Fruit fly (Drosophila melanogaster) whole organism, wandering third instar larva: ENCODE results near the gene RpL9.

Experiments
- CrebA ChIP-seq: fragments of 200-800 bp; sonication (Bioruptor generic); optimal IDR thresholded peaks from 2 replicates; lab custom pipeline; 2016; ENCODE audit warnings: missing biosample characterization, mild to moderate bottlenecking, missing genetic modification characterization, borderline replicate concordance
- Dfd ChIP-seq: fragments of >200 bp; optimal IDR thresholded peaks from 2 replicates; lab custom pipeline; 2017; ENCODE audit warnings: missing biosample characterization, missing genetic modification characterization
- N ChIP-seq: fragments of >200 bp; optimal IDR thresholded peaks from 2 replicates; lab custom pipeline; 2018; ENCODE audit warnings: missing biosample characterization, missing external identifiers, missing genetic modification characterization
- Vsx2 ChIP-seq: fragments of 200-300, 225-300 bp; sonication (Bioruptor generic); optimal IDR thresholded peaks from 2 replicates; lab custom pipeline; 2018; ENCODE audit warnings: missing biosample characterization, missing genetic modification characterization; ENCODE audit not compliant: partially characterized antibody
- brk ChIP-seq: fragments of 200-800 bp; sonication (Bioruptor generic); optimal IDR thresholded peaks from 2 replicates; lab custom pipeline; 2016; ENCODE audit warnings: missing biosample characterization, mild to moderate bottlenecking, missing genetic modification characterization
- dsf ChIP-seq: sonication (Bioruptor generic); optimal IDR thresholded peaks from 2 replicates; lab custom pipeline; 2016; ENCODE audit warnings: missing biosample characterization, missing genetic modification characterization, borderline replicate concordance
- fru ChIP-seq: fragments of 200-800 bp; sonication (Bioruptor generic); optimal IDR thresholded peaks from 3 replicates; lab custom pipeline; 2016; ENCODE audit warnings: missing biosample characterization, mild to moderate bottlenecking, missing genetic modification characterization
- h ChIP-seq: fragments of 200-800 bp; sonication (Bioruptor generic); optimal IDR thresholded peaks from 3 replicates; lab custom pipeline; 2016; ENCODE audit warnings: missing biosample characterization, mild to moderate bottlenecking, missing genetic modification characterization
- jim ChIP-seq: fragments of 175-275, 200-325 bp; sonication (Bioruptor generic); optimal IDR thresholded peaks from 2 replicates; lab custom pipeline; 2016; ENCODE audit warnings: missing biosample characterization, mild to moderate bottlenecking, missing genetic modification characterization
- pan ChIP-seq: fragments of >200 bp; optimal IDR thresholded peaks from 2 replicates; lab custom pipeline; 2017
- psq ChIP-seq: fragments of 200-800 bp; sonication (Bioruptor generic); optimal IDR thresholded peaks from 3 replicates; lab custom pipeline; 2017; ENCODE audit warnings: missing biosample characterization, mild to moderate bottlenecking, missing genetic modification characterization, moderate library complexity
- usp ChIP-seq: fragments of >200 bp; optimal IDR thresholded peaks from 2 replicates; lab custom pipeline; 2017; ENCODE audit warnings: missing biosample characterization, missing genetic modification characterization

DNA sequence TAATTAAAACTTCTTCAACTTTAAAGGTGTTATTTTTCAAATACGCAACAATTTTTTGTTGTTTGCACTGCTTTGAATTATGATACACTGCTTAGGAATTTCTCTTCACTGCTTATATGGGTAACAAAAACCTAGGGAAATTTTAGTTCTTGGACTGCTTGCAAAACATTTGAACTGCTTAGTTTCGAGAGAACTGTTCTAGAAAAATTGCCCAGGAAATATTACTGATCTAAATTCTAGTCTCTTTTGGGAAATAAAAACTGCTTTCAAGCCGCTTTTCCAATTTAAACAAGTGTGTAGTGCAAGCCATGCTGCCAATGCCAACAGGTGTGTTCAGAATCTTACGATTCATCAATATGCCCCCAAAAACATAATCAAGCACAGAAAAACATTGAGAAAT lies 39.5 kb downstream of the RpL9 start:
- no peak for TF ChIP-seq usp (GFP tag; lab: Kevin White, UChicago)
- no peak for TF ChIP-seq psq (GFP tag; lab: Kevin White, UChicago)
- no peak for TF ChIP-seq Dfd
- no peak for TF ChIP-seq h (GFP tag; lab: Kevin White, UChicago)
- no peak for TF ChIP-seq Vsx2 (GFP tag; lab: Kevin White, UChicago)
- TF ChIP-seq fru (GFP tag; lab: Kevin White, UChicago) = no peak
- no peak for TF ChIP-seq brk (GFP tag; lab: Kevin White, UChicago)
- TF ChIP-seq pan (lab: Kevin White, UChicago) = no peak
- TF ChIP-seq jim = no peak
- no peak for TF ChIP-seq dsf (GFP tag; lab: Kevin White, UChicago)
- no peak for TF ChIP-seq CrebA
- TF ChIP-seq N = no peak
